Fruit fly (Drosophila melanogaster): ENCODE results near the gene CG31642.
A peak's percentile ranks its signal among the peaks of the same experiment; 100 is the strongest.

DNA sequence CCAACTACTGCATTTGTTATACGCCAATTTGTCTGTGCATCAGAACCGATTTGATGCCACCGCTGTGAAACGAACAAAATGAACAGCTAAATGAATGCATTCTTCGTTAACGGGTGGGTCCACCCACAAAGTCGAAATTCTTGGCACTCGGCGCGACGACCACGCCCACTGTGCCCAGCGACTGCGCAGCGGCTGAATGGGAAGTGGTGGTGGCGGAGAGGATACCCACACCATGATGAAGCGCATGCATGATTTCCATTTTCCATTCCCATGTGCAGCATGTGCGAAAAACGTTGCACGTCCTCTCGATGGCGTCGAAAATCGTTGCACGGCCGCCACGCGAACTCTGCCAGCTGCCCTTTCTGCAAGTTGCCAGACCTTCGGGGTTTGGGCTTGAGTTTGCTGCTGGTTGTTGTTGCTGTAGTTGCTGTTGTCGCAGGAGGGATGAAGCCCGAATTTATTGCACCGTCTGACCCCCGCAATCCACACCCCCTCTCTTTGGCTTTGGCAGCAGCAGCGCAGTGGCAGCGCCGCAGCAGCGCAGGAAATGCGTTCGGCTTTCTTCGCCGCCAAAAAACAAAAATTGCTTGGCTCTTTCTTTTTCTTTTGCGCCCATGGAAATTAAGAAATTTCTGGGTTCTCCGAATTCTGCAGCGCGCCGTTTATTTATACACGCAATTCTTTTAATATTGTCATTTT lies 37.0 kb upstream of the CG31642 start:
- TF ChIP-seq tj (GFP tag; optimal IDR thresholded peaks at IDR 0.05) (peak; percentile 70), CG7101 (tag; optimal IDR thresholded peaks at IDR 0.05) (peak; percentile 42), bab1 (GFP tag; optimal IDR thresholded peaks at IDR 0.05) (no peak), CG5204 (GFP tag; optimal IDR thresholded peaks at IDR 0.05) (no peak), kay (GFP tag; ENCODE audit: borderline replicate concordance) (peak; percentile 81), CG12768 (GFP tag; optimal IDR thresholded peaks at IDR 0.05) (peak; percentile 67), pad (GFP tag; optimal IDR thresholded peaks at IDR 0.05) (peak; percentile 37), CG33017 (tag; optimal IDR thresholded peaks at IDR 0.05) (no peak), CG7045 (GFP tag; optimal IDR thresholded peaks at IDR 0.05) (no peak), ovo (GFP tag; optimal IDR thresholded peaks at IDR 0.05) (no peak)
